Worm (Caenorhabditis elegans) whole organism, L3 larva: ENCODE measurements around the gene T20D4.7.

Experiments
- R02D3.7 ChIP-seq: fragments of 150-350 bp; optimal IDR thresholded peaks from 2 replicates; lab custom pipeline; 2014; ENCODE audit warnings: missing biosample characterization, missing genetic modification characterization
- aly-2 ChIP-seq: fragments of 150-350 bp; optimal IDR thresholded peaks from 2 replicates; lab custom pipeline; 2014; ENCODE audit warnings: missing biosample characterization, missing genetic modification characterization
- ama-1 ChIP-seq: fragments of 150-350 bp; optimal IDR thresholded peaks from 2 replicates; lab custom pipeline; 2018
- ceh-16 ChIP-seq: sonication (generic microtip); optimal IDR thresholded peaks from 2 replicates; lab custom pipeline; 2017; ENCODE audit warnings: missing biosample characterization, missing genetic modification characterization
- egl-27 ChIP-seq: sonication (generic microtip); optimal IDR thresholded peaks from 4 replicates; lab custom pipeline; 2017; ENCODE audit warnings: missing biosample characterization, missing genetic modification reagents, missing genetic modification characterization
- egl-5 ChIP-seq: fragments of 150-350 bp; optimal IDR thresholded peaks from 2 replicates; lab custom pipeline; 2017; ENCODE audit warnings: missing biosample characterization, missing genetic modification reagents, missing genetic modification characterization, inconsistent platforms
- elt-2 ChIP-seq: sonication (generic microtip); optimal IDR thresholded peaks from 2 replicates; lab custom pipeline; 2016; ENCODE audit warnings: missing genetic modification reagents, mild to moderate bottlenecking, missing genetic modification characterization, missing compliant biosample characterization
- eor-1 ChIP-seq, 2 experiments: fragments of 150-350 bp; optimal IDR thresholded peaks; 2 replicates each; lab custom pipeline; 2014 to 2018; ENCODE audit warnings: missing biosample characterization in 2 of 2, missing genetic modification characterization in 2 of 2
- fkh-2 ChIP-seq: fragments of 150-350 bp; optimal IDR thresholded peaks from 2 replicates; lab custom pipeline; 2014; ENCODE audit warnings: missing biosample characterization, missing genetic modification reagents, missing genetic modification characterization
- fos-1 ChIP-seq: fragments of 150-350 bp; optimal IDR thresholded peaks from 2 replicates; lab custom pipeline; 2014; ENCODE audit warnings: missing biosample characterization, missing genetic modification characterization
- jun-1 ChIP-seq: fragments of 150-350 bp; optimal IDR thresholded peaks from 2 replicates; lab custom pipeline; 2014; ENCODE audit warnings: missing biosample characterization, missing genetic modification reagents, missing genetic modification characterization
- lin-39 ChIP-seq: fragments of 150-350 bp; optimal IDR thresholded peaks from 2 replicates; lab custom pipeline; 2018; ENCODE audit warnings: missing biosample characterization, missing genetic modification reagents, missing genetic modification characterization
- nfya-1 ChIP-seq: sonication (generic microtip); optimal IDR thresholded peaks from 2 replicates; lab custom pipeline; 2017; ENCODE audit warnings: missing genetic modification characterization, mild to moderate bottlenecking, missing compliant biosample characterization, antibody characterized with exemption, moderate library complexity; ENCODE audit not compliant: insufficient read depth
- nhr-12 ChIP-seq: fragments of 150-350 bp; optimal IDR thresholded peaks from 2 replicates; lab custom pipeline; 2014; ENCODE audit warnings: missing biosample characterization, missing genetic modification characterization
- nhr-23 ChIP-seq: fragments of 150-350 bp; optimal IDR thresholded peaks from 2 replicates; lab custom pipeline; 2014; ENCODE audit warnings: missing biosample characterization, missing genetic modification reagents, missing genetic modification characterization
- nhr-237 ChIP-seq: fragments of 150-350 bp; optimal IDR thresholded peaks from 2 replicates; lab custom pipeline; 2014; ENCODE audit warnings: missing biosample characterization, missing genetic modification characterization
- nhr-25 ChIP-seq: sonication (generic microtip); optimal IDR thresholded peaks from 2 replicates; lab custom pipeline; 2017; ENCODE audit warnings: missing biosample characterization, missing genetic modification characterization
- nhr-43 ChIP-seq: sonication (generic microtip); optimal IDR thresholded peaks from 2 replicates; lab custom pipeline; 2016; ENCODE audit warnings: mild to moderate bottlenecking, missing genetic modification characterization, missing compliant biosample characterization; ENCODE audit not compliant: poor library complexity, severe bottlenecking
- skn-1 ChIP-seq: fragments of 150-350 bp; optimal IDR thresholded peaks from 2 replicates; lab custom pipeline; 2014; ENCODE audit warnings: missing biosample characterization, missing genetic modification characterization
- zag-1 ChIP-seq: fragments of 150-350 bp; optimal IDR thresholded peaks from 2 replicates; lab custom pipeline; 2014; ENCODE audit warnings: missing biosample characterization, missing genetic modification characterization
- ztf-4 ChIP-seq: fragments of 150-350 bp; optimal IDR thresholded peaks from 2 replicates; lab custom pipeline; 2014; ENCODE audit warnings: missing biosample characterization, missing genetic modification characterization

T20D4.7 gene

ce11 chrV:3454620-3455019 lies 45.9 kb downstream of the T20D4.7 start:
- TF ChIP-seq fkh-2 (tag; lab: Kevin White, UChicago) = no peak
- TF ChIP-seq R02D3.7 (tag; lab: Kevin White, UChicago) = no peak
- TF ChIP-seq lin-39 (tag; lab: Kevin White, UChicago) = peak; percentile 22
- TF ChIP-seq aly-2 (tag; lab: Kevin White, UChicago) = no peak
- no peak for TF ChIP-seq elt-2

- TF ChIP-seq R02D3.7 (tag; lab: Kevin White, UChicago) (no peak), ceh-16 (no peak), nhr-25 (tag; lab: Kevin White, UChicago) (no peak), aly-2 (tag; lab: Kevin White, UChicago) (no peak), jun-1 (tag; lab: Kevin White, UChicago) (no peak), nhr-12 (no peak), skn-1 (tag; lab: Kevin White, UChicago) (no peak), nhr-237 (tag; lab: Kevin White, UChicago) (no peak), lin-39 (tag; lab: Kevin White, UChicago) (no peak), egl-27 (tag; lab: Kevin White, UChicago) (no peak), zag-1 (tag; lab: Kevin White, UChicago) (no peak), ztf-4 (tag; lab: Kevin White, UChicago) (no peak), nfya-1 (tag; lab: Kevin White, UChicago) (no peak), ama-1 (lab: Kevin White, UChicago) (no peak), fos-1 (no peak), nhr-43 (tag; lab: Kevin White, UChicago) (no peak), egl-5 (tag; lab: Kevin White, UChicago) (no peak), eor-1 (tag; optimal IDR thresholded peaks at IDR 0.05; lab: Kevin White, UChicago) (no peak), nhr-23 (tag; lab: Kevin White, UChicago) (no peak)
Measured at ce11 chrV:3455135-3455747, 46.5 kb downstream of the T20D4.7 start.
